Fruit fly (Drosophila melanogaster) whole organism, embryonic: ENCODE data around the gene Sec15.

ENCODE experiments used
- Ada2b ChIP-seq: fragments of 200-800 bp; sonication (Bioruptor generic); IDR thresholded peaks from 2 replicates; pipeline ENCODE4 v1.3.6; 2022; ENCODE audit warnings: missing biosample characterization, missing genetic modification characterization
- Asciz ChIP-seq: fragments of 200-800 bp; sonication (Bioruptor generic); optimal IDR thresholded peaks from 2 replicates; lab custom pipeline; 2017; ENCODE audit warnings: missing biosample characterization, mild to moderate bottlenecking, missing genetic modification characterization, missing genetic modification reagents
- B-H2 ChIP-seq: fragments of 200-800 bp; sonication (Bioruptor generic); optimal IDR thresholded peaks from 2 replicates; lab custom pipeline; 2018; ENCODE audit warnings: missing biosample characterization, mild to moderate bottlenecking, missing genetic modification characterization
- Blimp-1 ChIP-seq: fragments of 200-800 bp; sonication (Bioruptor generic); optimal IDR thresholded peaks from 3 replicates; lab custom pipeline; 2018; ENCODE audit warnings: missing biosample characterization, missing genetic modification characterization, mild to moderate bottlenecking, moderate library complexity, missing genetic modification reagents
- CG10147 ChIP-seq: fragments of 200-800 bp; sonication (Bioruptor generic); optimal IDR thresholded peaks from 2 replicates; lab custom pipeline; 2019; ENCODE audit warnings: missing biosample characterization, mild to moderate bottlenecking, missing genetic modification characterization, moderate library complexity
- CG10209 ChIP-seq: fragments of 200-800 bp; sonication (Bioruptor generic); optimal IDR thresholded peaks from 3 replicates; lab custom pipeline; 2017; ENCODE audit warnings: missing biosample characterization, mild to moderate bottlenecking, missing genetic modification characterization, missing genetic modification reagents
- CG10979 ChIP-seq: fragments of 200-800 bp; sonication (Bioruptor generic); optimal IDR thresholded peaks from 2 replicates; lab custom pipeline; 2018; ENCODE audit warnings: missing biosample characterization, mild to moderate bottlenecking, missing genetic modification characterization, moderate library complexity
- CG12104 ChIP-seq: fragments of 200-800 bp; sonication (Bioruptor generic); optimal IDR thresholded peaks from 3 replicates; lab custom pipeline; 2016; ENCODE audit warnings: missing biosample characterization, missing genetic modification characterization
- CG12155 ChIP-seq: fragments of 200-800 bp; sonication (Bioruptor generic); optimal IDR thresholded peaks from 3 replicates; lab custom pipeline; 2016; ENCODE audit warnings: missing biosample characterization, missing genetic modification characterization
- CG12219 ChIP-seq: fragments of 200-800 bp; sonication (Bioruptor generic); optimal IDR thresholded peaks from 3 replicates; lab custom pipeline; 2018; ENCODE audit warnings: missing biosample characterization, mild to moderate bottlenecking, missing genetic modification characterization
- CG12659 ChIP-seq: fragments of 200-800 bp; sonication (Bioruptor generic); optimal IDR thresholded peaks from 3 replicates; lab custom pipeline; 2017; ENCODE audit warnings: mild to moderate bottlenecking, missing biosample characterization, missing genetic modification reagents, missing genetic modification characterization
- CG15514 ChIP-seq: fragments of 200-800 bp; sonication (Bioruptor generic); optimal IDR thresholded peaks from 3 replicates; lab custom pipeline; 2017; ENCODE audit warnings: missing biosample characterization, missing genetic modification characterization, mild to moderate bottlenecking, moderate library complexity, missing genetic modification reagents
- CG16813 ChIP-seq: fragments of 200-800 bp; sonication (Bioruptor generic); IDR thresholded peaks from 3 replicates; pipeline ENCODE4 v1.3.6; 2022; ENCODE audit warnings: missing biosample characterization, missing genetic modification characterization; ENCODE audit not compliant: partially characterized antibody
- CG2678 ChIP-seq: fragments of 200-800 bp; sonication (Bioruptor generic); optimal IDR thresholded peaks from 3 replicates; lab custom pipeline; 2019; ENCODE audit warnings: missing biosample characterization, mild to moderate bottlenecking, missing genetic modification characterization, moderate library complexity
- CG2875 ChIP-seq: fragments of 200-800 bp; sonication (Bioruptor generic); optimal IDR thresholded peaks from 2 replicates; lab custom pipeline; 2017; ENCODE audit warnings: missing biosample characterization, mild to moderate bottlenecking, missing genetic modification characterization, missing genetic modification reagents
- CG2889 ChIP-seq: fragments of 200-800 bp; sonication (Bioruptor generic); IDR thresholded peaks from 3 replicates; pipeline ENCODE4 v1.3.6; 2022; ENCODE audit warnings: missing biosample characterization, missing genetic modification characterization
- CG31441 ChIP-seq: fragments of 200-800 bp; sonication (Bioruptor generic); IDR thresholded peaks from 2 replicates; pipeline ENCODE4 v1.3.6; 2022; ENCODE audit warnings: missing biosample characterization, missing genetic modification characterization
- CG32532 ChIP-seq: fragments of 200-800 bp; sonication (Bioruptor generic); IDR thresholded peaks from 2 replicates; pipeline ENCODE4 v1.3.6; 2022; ENCODE audit warnings: missing biosample characterization, missing genetic modification characterization
- CG43689 ChIP-seq: fragments of 200-800 bp; sonication (Bioruptor generic); IDR thresholded peaks from 2 replicates; pipeline ENCODE4 v1.3.6; 2022; ENCODE audit warnings: missing biosample characterization, missing genetic modification characterization
- CG6654 ChIP-seq: fragments of 200-800 bp; sonication (Bioruptor generic); optimal IDR thresholded peaks from 2 replicates; lab custom pipeline; 2017; ENCODE audit warnings: missing biosample characterization, mild to moderate bottlenecking, missing genetic modification characterization
- CG6689 ChIP-seq: fragments of 200-800 bp; sonication (Bioruptor generic); IDR thresholded peaks from 2 replicates; pipeline ENCODE4 v1.3.6; 2022; ENCODE audit warnings: missing biosample characterization, missing genetic modification characterization
- CG9215 ChIP-seq: fragments of 200-800 bp; sonication (Bioruptor generic); IDR thresholded peaks from 2 replicates; pipeline ENCODE4 v1.3.6; 2022; ENCODE audit warnings: missing biosample characterization, missing genetic modification characterization
- CG9876 ChIP-seq: fragments of 200-800 bp; sonication (Bioruptor generic); optimal IDR thresholded peaks from 2 replicates; lab custom pipeline; 2016; ENCODE audit warnings: missing biosample characterization, missing genetic modification characterization
- Dad ChIP-seq: fragments of 200-800 bp; sonication (Bioruptor generic); optimal IDR thresholded peaks from 3 replicates; lab custom pipeline; 2016; ENCODE audit warnings: missing biosample characterization, missing genetic modification characterization
- Fer1 ChIP-seq: fragments of 200-800 bp; sonication (Bioruptor generic); optimal IDR thresholded peaks from 2 replicates; lab custom pipeline; 2017; ENCODE audit warnings: missing biosample characterization, mild to moderate bottlenecking, missing genetic modification characterization
- HLH54F ChIP-seq: fragments of 200-800 bp; sonication (Bioruptor generic); optimal IDR thresholded peaks from 3 replicates; lab custom pipeline; 2016; ENCODE audit warnings: missing biosample characterization, missing genetic modification characterization
- HmgD ChIP-seq: fragments of 200-800 bp; sonication (Bioruptor generic); optimal IDR thresholded peaks from 3 replicates; lab custom pipeline; 2016; ENCODE audit warnings: missing biosample characterization, missing genetic modification characterization
- Hr39 ChIP-seq: fragments of >200 bp; optimal IDR thresholded peaks from 2 replicates; lab custom pipeline; 2017
- Lhr ChIP-seq: fragments of 200-800 bp; sonication (Bioruptor generic); optimal IDR thresholded peaks from 3 replicates; lab custom pipeline; 2017; ENCODE audit warnings: mild to moderate bottlenecking, missing biosample characterization, missing genetic modification reagents, missing genetic modification characterization
- Lpt ChIP-seq: fragments of >200 bp; optimal IDR thresholded peaks from 2 replicates; lab custom pipeline; 2018; ENCODE audit warnings: missing biosample characterization, missing genetic modification characterization
- Max ChIP-seq: fragments of 200-800 bp; sonication (Bioruptor generic); optimal IDR thresholded peaks from 2 replicates; lab custom pipeline; 2016; ENCODE audit warnings: missing biosample characterization, mild to moderate bottlenecking, missing genetic modification characterization
- Med ChIP-seq: fragments of 200-800 bp; sonication (Bioruptor generic); peaks from one replicate; lab custom pipeline; 2016; ENCODE audit warnings: missing biosample characterization, missing genetic modification characterization, mild to moderate bottlenecking, inconsistent platforms, moderate library complexity
- NFAT ChIP-seq: fragments of 200-800 bp; sonication (Bioruptor generic); IDR thresholded peaks from 2 replicates; pipeline ENCODE4 v1.3.6; 2022; ENCODE audit warnings: missing biosample characterization, missing genetic modification characterization
- Poxn ChIP-seq: fragments of 200-800 bp; sonication (Bioruptor generic); IDR thresholded peaks from 2 replicates; pipeline ENCODE4 v1.3.6; 2022; ENCODE audit warnings: missing biosample characterization, missing genetic modification characterization
- Rfx ChIP-seq: fragments of 200-800 bp; sonication (Bioruptor generic); IDR thresholded peaks from 2 replicates; pipeline ENCODE4 v1.3.6; 2022; ENCODE audit warnings: missing biosample characterization, missing genetic modification characterization
- Rx ChIP-seq: fragments of 200-800 bp; sonication (Bioruptor generic); IDR thresholded peaks from 2 replicates; pipeline ENCODE4 v1.3.6; 2022; ENCODE audit warnings: missing biosample characterization, missing genetic modification characterization
- Taf1 ChIP-seq: fragments of 200-800 bp; sonication (Bioruptor generic); IDR thresholded peaks from 2 replicates; pipeline ENCODE4 v1.3.6; 2022; ENCODE audit warnings: missing biosample characterization, missing genetic modification characterization
- danr ChIP-seq: fragments of 200-800 bp; sonication (Bioruptor generic); IDR thresholded peaks from 2 replicates; pipeline ENCODE4 v1.3.6; 2022; ENCODE audit warnings: missing biosample characterization, missing genetic modification characterization
- ewg ChIP-seq: fragments of 200-800 bp; sonication (Bioruptor generic); optimal IDR thresholded peaks from 3 replicates; lab custom pipeline; 2017; ENCODE audit warnings: mild to moderate bottlenecking, missing biosample characterization, missing genetic modification reagents, missing genetic modification characterization
- gfzf ChIP-seq: fragments of 200-800 bp; sonication (Bioruptor generic); optimal IDR thresholded peaks from 2 replicates; lab custom pipeline; 2016; ENCODE audit warnings: missing biosample characterization, mild to moderate bottlenecking, missing genetic modification characterization, moderate library complexity
- inv ChIP-seq: fragments of 200-800 bp; sonication (Bioruptor generic); IDR thresholded peaks from 2 replicates; pipeline ENCODE4 v1.3.6; 2022; ENCODE audit warnings: missing biosample characterization, missing genetic modification characterization; ENCODE audit not compliant: partially characterized antibody
- lmd ChIP-seq: fragments of 200-800 bp; sonication (Bioruptor generic); IDR thresholded peaks from 2 replicates; pipeline ENCODE4 v1.3.6; 2022; ENCODE audit warnings: missing biosample characterization, missing genetic modification characterization
- mld ChIP-seq: fragments of 200-800 bp; sonication (Bioruptor generic); IDR thresholded peaks from 3 replicates; pipeline ENCODE4 v1.3.6; 2022; ENCODE audit warnings: missing biosample characterization, missing genetic modification characterization; ENCODE audit not compliant: partially characterized antibody
- run ChIP-seq: fragments of 200-800 bp; sonication (Bioruptor generic); optimal IDR thresholded peaks from 3 replicates; lab custom pipeline; 2018; ENCODE audit warnings: missing biosample characterization, mild to moderate bottlenecking, missing genetic modification characterization
- sens-2 ChIP-seq: fragments of 200-800 bp; sonication (Bioruptor generic); IDR thresholded peaks from 2 replicates; pipeline ENCODE4 v1.3.6; 2022; ENCODE audit warnings: missing biosample characterization, missing genetic modification characterization
- tgo ChIP-seq: fragments of 200-800 bp; sonication (Bioruptor generic); IDR thresholded peaks from 3 replicates; pipeline ENCODE4 v1.3.6; 2022; ENCODE audit warnings: missing biosample characterization, missing genetic modification characterization
- tin ChIP-seq: fragments of 200-800 bp; sonication (Bioruptor generic); optimal IDR thresholded peaks from 3 replicates; lab custom pipeline; 2016; ENCODE audit warnings: missing biosample characterization, missing genetic modification characterization
- tna ChIP-seq: fragments of 200-800 bp; sonication (Bioruptor generic); IDR thresholded peaks from 2 replicates; pipeline ENCODE4 v1.3.6; 2022; ENCODE audit warnings: missing biosample characterization, missing genetic modification characterization; ENCODE audit not compliant: partially characterized antibody
- trem ChIP-seq: fragments of 200-800 bp; optimal IDR thresholded peaks from 3 replicates; lab custom pipeline; 2019; ENCODE audit warnings: missing biosample characterization, mild to moderate bottlenecking, missing genetic modification characterization, moderate library complexity
- tx ChIP-seq: fragments of 200-800 bp; sonication (Bioruptor generic); optimal IDR thresholded peaks from 2 replicates; lab custom pipeline; 2016; ENCODE audit warnings: missing biosample characterization, missing genetic modification characterization
- zen ChIP-seq: fragments of 200-800 bp; sonication (Bioruptor generic); optimal IDR thresholded peaks from 3 replicates; lab custom pipeline; 2018; ENCODE audit warnings: missing biosample characterization, mild to moderate bottlenecking, missing genetic modification characterization, moderate library complexity

The Sec15 gene

dm6 chr3R:21111046-21111480 lies 3.3 kb upstream of the Sec15 start, which contains the start of gene Rab11 (continued):
- TF ChIP-seq Asciz (GFP tag; lab: Kevin White, UChicago) (peak; percentile 40), ewg (GFP tag; lab: Kevin White, UChicago) (peak; percentile 16), zen (tag; lab: Kevin White, UChicago) (peak; percentile 12), CG2889 (no peak), danr (no peak), CG12104 (GFP tag; lab: Kevin White, UChicago) (peak; percentile 54), CG2875 (no peak), Max (peak; percentile 71), CG9215 (GFP tag; lab: Robert Waterston, UW) (peak; percentile 56; the same call in 1 of the 2 replicates), CG6654 (GFP tag; lab: Kevin White, UChicago) (no peak), CG43689 (no peak), Lhr (GFP tag; lab: Kevin White, UChicago) (peak; percentile 21), CG2678 (tag; lab: Kevin White, UChicago) (peak; percentile 68), Rfx (peak; percentile 49), tna (GFP tag; lab: Robert Waterston, UW) (peak; percentile 67), tin (GFP tag; lab: Kevin White, UChicago) (peak; percentile 50), Med (GFP tag; lab: Kevin White, UChicago) (peak; percentile 57), NFAT (GFP tag; lab: Robert Waterston, UW) (peak; percentile 43; the same call in 1 of the 2 replicates), CG31441 (GFP tag; lab: Robert Waterston, UW) (peak; percentile 59; the same call in 1 of the 2 replicates), inv (GFP tag; lab: Robert Waterston, UW) (peak; percentile 89), Poxn (no peak), CG12219 (GFP tag; lab: Kevin White, UChicago) (no peak), B-H2 (GFP tag; lab: Kevin White, UChicago) (peak; percentile 49), run (tag; lab: Kevin White, UChicago) (no peak), CG10147 (GFP tag; lab: Kevin White, UChicago) (peak; percentile 64), Taf1 (GFP tag; lab: Robert Waterston, UW) (no peak), lmd (GFP tag; lab: Robert Waterston, UW) (no peak; the same call in 1 of the 2 replicates), Ada2b (0 out of 2 replicates have a peak, but pooled peaks have one; percentile 14), Dad (GFP tag; lab: Kevin White, UChicago) (peak; percentile 27), CG32532 (GFP tag; lab: Robert Waterston, UW) (peak; percentile 72), tx (GFP tag; lab: Kevin White, UChicago) (peak; percentile 8), CG15514 (GFP tag; lab: Kevin White, UChicago) (peak; percentile 58), mld (GFP tag; lab: Robert Waterston, UW) (peak; percentile 77), Lpt (no peak), gfzf (peak; percentile 50), CG10209 (GFP tag; lab: Kevin White, UChicago) (peak; percentile 38), tgo (GFP tag; lab: Robert Waterston, UW) (peak; percentile 43; the same call in 2 of the 3 replicates), CG12155 (GFP tag; lab: Kevin White, UChicago) (peak; percentile 99), Fer1 (GFP tag; lab: Kevin White, UChicago) (peak; percentile 20), trem (tag; lab: Kevin White, UChicago) (peak; percentile 38), CG9876 (GFP tag; lab: Kevin White, UChicago) (no peak), CG12659 (GFP tag; lab: Kevin White, UChicago) (peak; percentile 56), Blimp-1 (GFP tag; lab: Kevin White, UChicago) (peak; percentile 41), HmgD (GFP tag; lab: Kevin White, UChicago) (no peak), CG6689 (GFP tag; lab: Robert Waterston, UW) (peak; percentile 20; the same call in 1 of the 2 replicates), Hr39 (lab: Kevin White, UChicago) (no peak), CG10979 (tag; lab: Kevin White, UChicago) (no peak), Rx (no peak), sens-2 (no peak), CG16813 (GFP tag; lab: Robert Waterston, UW) (peak; percentile 91), HLH54F (GFP tag; lab: Kevin White, UChicago) (peak; percentile 41)
